Worm (Caenorhabditis elegans) whole organism, young adult: ENCODE data around the gene ssq-3.

ENCODE experiments used
- D2030.7 ChIP-seq: fragments of 200-800 bp; sonication (Bioruptor generic); IDR thresholded peaks from 2 replicates; pipeline ENCODE4 v1.3.6; 2022; ENCODE audit warnings: missing genetic modification reagents, missing genetic modification characterization, missing compliant biosample characterization
- F23B12.7 ChIP-seq: sonication (generic microtip); optimal IDR thresholded peaks from 2 replicates; lab custom pipeline; 2017; ENCODE audit warnings: missing genetic modification characterization, mild to moderate bottlenecking, missing compliant biosample characterization, antibody characterized with exemption, moderate library complexity; ENCODE audit not compliant: insufficient read depth
- Y67H2A.10 ChIP-seq: fragments of 200-800 bp; sonication (Bioruptor generic); conservative IDR thresholded peaks from 2 replicates; pipeline ENCODE4 v1.3.6; 2022; ENCODE audit warnings: missing genetic modification reagents, missing genetic modification characterization, missing compliant biosample characterization
- ama-1 ChIP-seq, 3 experiments: fragments of 150-350 bp in 1 of 3; sonication (generic microtip) in 2 of 3; optimal IDR thresholded peaks; 2 replicates each; lab custom pipeline; 2014 to 2018; ENCODE audit warnings: missing biosample characterization in 2 of 3, missing genetic modification characterization in 2 of 3, missing genetic modification reagents in 2 of 3
- ceh-79 ChIP-seq: sonication (generic microtip); optimal IDR thresholded peaks from 2 replicates; lab custom pipeline; 2017; ENCODE audit warnings: mild to moderate bottlenecking, missing genetic modification characterization, missing compliant biosample characterization
- nfya-1 ChIP-seq: sonication (generic microtip); optimal IDR thresholded peaks from 2 replicates; lab custom pipeline; 2017; ENCODE audit warnings: antibody characterized with exemption, missing compliant biosample characterization, missing genetic modification characterization, borderline replicate concordance; ENCODE audit not compliant: insufficient read depth
- rcor-1 ChIP-seq: fragments of 200-800 bp; sonication (Bioruptor generic); IDR thresholded peaks from 2 replicates; pipeline ENCODE4 v1.3.6; 2022; ENCODE audit warnings: missing genetic modification reagents, missing genetic modification characterization, missing compliant biosample characterization
- tbx-9 ChIP-seq: sonication (generic microtip); optimal IDR thresholded peaks from 2 replicates; lab custom pipeline; 2016; ENCODE audit warnings: borderline replicate concordance, missing genetic modification characterization, inconsistent platforms, missing compliant biosample characterization
- xnd-1 ChIP-seq: sonication (generic microtip); optimal IDR thresholded peaks from 2 replicates; lab custom pipeline; 2016; ENCODE audit warnings: missing genotype, missing genetic modification reagents, missing genetic modification characterization, missing compliant biosample characterization

ce11 chrIV:7067446-7067845 lies 44.0 kb upstream of the ssq-3 start:
- TF ChIP-seq rcor-1 (GFP tag; lab: Robert Waterston, UW) (no peak), D2030.7 (GFP tag; lab: Robert Waterston, UW) (no peak), Y67H2A.10 (no peak), ama-1 (optimal IDR thresholded peaks at IDR 0.05; lab: Kevin White, UChicago) (no peak), ama-1 (GFP tag; optimal IDR thresholded peaks at IDR 0.05; lab: Kevin White, UChicago) (no peak), tbx-9 (no peak), ceh-79 (tag; lab: Kevin White, UChicago) (no peak), xnd-1 (tag; lab: Kevin White, UChicago) (no peak), nfya-1 (no peak), F23B12.7 (tag; lab: Kevin White, UChicago) (no peak)
